Fruit fly (Drosophila melanogaster): ENCODE results near the gene RpS21.

The RpS21 gene

DNA sequence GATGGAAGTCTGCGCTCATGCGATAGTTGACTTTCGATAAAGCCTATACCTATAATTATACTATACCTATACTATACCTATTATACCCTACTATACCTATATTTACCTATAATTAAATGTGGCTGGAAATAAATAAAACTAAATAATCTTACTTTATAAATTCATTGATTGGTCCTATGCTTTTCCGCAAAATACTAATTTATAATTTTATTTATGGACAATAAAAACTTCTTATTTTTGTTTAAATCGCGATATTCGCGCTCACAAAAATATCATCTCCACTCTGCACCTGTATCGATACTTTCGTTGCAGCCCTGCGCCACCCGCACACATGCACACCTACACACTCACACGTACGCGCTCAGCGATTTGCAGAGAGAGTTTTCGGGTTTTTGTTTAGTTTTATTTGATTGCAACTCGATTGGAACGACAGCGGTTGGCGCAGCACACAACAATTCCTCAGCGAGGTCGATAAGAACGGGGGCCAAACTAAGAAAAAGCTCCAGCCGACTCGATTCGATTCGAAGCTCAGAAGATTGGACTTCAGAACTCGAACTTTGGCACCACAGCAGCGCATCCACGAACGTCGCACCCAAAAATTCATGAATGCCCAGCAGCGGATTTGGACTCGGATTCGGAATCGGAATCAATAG, 18.8 kb downstream of the RpS21 start, which contains the start of gene CG8814 (continued):
- TF ChIP-seq Hr39 (GFP tag; optimal IDR thresholded peaks at IDR 0.05) (peak; percentile 53), CG6276 (GFP tag; optimal IDR thresholded peaks at IDR 0.05) (peak; percentile 92), CG6163 (GFP tag; IDR thresholded peaks at IDR 0.05) (peak; percentile 81), CG34406 (GFP tag; optimal IDR thresholded peaks at IDR 0.05) (peak; percentile 40), CG6808 (GFP tag; optimal IDR thresholded peaks at IDR 0.05) (peak; percentile 84), Gug (GFP tag; IDR thresholded peaks at IDR 0.05) (no peak; the same call in 1 of the 2 replicates), Lpt (GFP tag; optimal IDR thresholded peaks at IDR 0.05) (peak; percentile 53), acj6 (GFP tag; optimal IDR thresholded peaks at IDR 0.05) (peak; percentile 53), Ets96B (tag; optimal IDR thresholded peaks at IDR 0.05) (peak; percentile 48), CG31627 (GFP tag; optimal IDR thresholded peaks at IDR 0.05) (peak; percentile 69), Eip78C (GFP tag) (peak; percentile 79), CG8319 (GFP tag; optimal IDR thresholded peaks at IDR 0.05) (no peak), Met (GFP tag; optimal IDR thresholded peaks at IDR 0.05) (peak; percentile 50), achi (GFP tag; optimal IDR thresholded peaks at IDR 0.05) (peak; percentile 53), fkh (GFP tag; optimal IDR thresholded peaks at IDR 0.05) (peak; percentile 67), CG11762 (GFP tag; optimal IDR thresholded peaks at IDR 0.05; ENCODE audit: insufficient read depth) (no peak), svp (GFP tag) (peak; percentile 91), CG3919 (GFP tag; optimal IDR thresholded peaks at IDR 0.05) (peak; percentile 52), Eip75B (GFP tag; optimal IDR thresholded peaks at IDR 0.05) (peak; percentile 18), CG8632 (GFP tag; optimal IDR thresholded peaks at IDR 0.05) (peak; percentile 11)

DNA sequence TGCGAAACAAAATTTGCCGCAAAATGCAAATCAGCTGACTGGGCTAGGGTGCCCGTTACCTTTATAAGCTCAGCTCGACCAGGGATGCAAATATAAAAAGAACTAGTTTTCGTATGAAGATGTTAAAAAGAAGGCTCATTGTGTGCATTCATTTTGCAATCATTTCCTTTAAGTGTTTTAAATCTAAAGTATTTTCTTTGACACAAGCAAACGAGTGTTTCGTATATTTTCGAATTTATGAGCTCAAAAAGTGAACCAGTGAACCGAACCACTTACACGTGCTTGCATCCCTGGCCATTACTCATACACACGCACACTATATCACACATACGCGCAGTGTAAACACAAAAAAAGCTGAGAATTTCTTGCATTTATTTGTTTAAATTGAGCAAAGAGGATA, 22.3 kb downstream of the RpS21 start, which contains the start of the genes Prx6a and Sbat:
Gene Prx6a, minus strand, starts transcription at position 45 of the 400 bp plus-strand sequence.
Gene Sbat, plus strand, starts transcription at position 157 of the 400 bp plus-strand sequence.
- TF ChIP-seq Eip78C (GFP tag), result peak; percentile 76
- TF ChIP-seq fkh (GFP tag; optimal IDR thresholded peaks at IDR 0.05), result peak; percentile 94
- no peak for TF ChIP-seq CG15336 (GFP tag; IDR thresholded peaks at IDR 0.05)
- TF ChIP-seq CG6854 (GFP tag; optimal IDR thresholded peaks at IDR 0.05), result no peak
- TF ChIP-seq CG8319 (GFP tag; optimal IDR thresholded peaks at IDR 0.05), result peak; percentile 15
- no peak for TF ChIP-seq CG4318 (GFP tag; optimal IDR thresholded peaks at IDR 0.05)
- no peak for TF ChIP-seq CG6276 (GFP tag; optimal IDR thresholded peaks at IDR 0.05)
- peak; percentile 50 for TF ChIP-seq CG10631 (GFP tag; optimal IDR thresholded peaks at IDR 0.05)
- peak; percentile 74 for TF ChIP-seq acj6 (GFP tag; optimal IDR thresholded peaks at IDR 0.05)
- peak; percentile 76 for TF ChIP-seq CG3032 (tag; optimal IDR thresholded peaks at IDR 0.05)
- peak; percentile 55 for TF ChIP-seq Ets21C (GFP tag; optimal IDR thresholded peaks at IDR 0.05)
- TF ChIP-seq Met (GFP tag; optimal IDR thresholded peaks at IDR 0.05), result peak; percentile 53
- TF ChIP-seq achi (GFP tag; optimal IDR thresholded peaks at IDR 0.05), result peak; percentile 31
- peak in 1 of 2 experiments; percentile 42 for TF ChIP-seq salr (GFP tag; optimal IDR thresholded peaks at IDR 0.05)
- TF ChIP-seq CG3919 (GFP tag; optimal IDR thresholded peaks at IDR 0.05), result peak; percentile 55
- TF ChIP-seq fd59A (GFP tag; optimal IDR thresholded peaks at IDR 0.05), result peak; percentile 9
- peak; percentile 24 for TF ChIP-seq CG34406 (GFP tag; optimal IDR thresholded peaks at IDR 0.05)
- TF ChIP-seq pdm3 (GFP tag; optimal IDR thresholded peaks at IDR 0.05), result peak; percentile 69
- TF ChIP-seq Blimp-1 (GFP tag; optimal IDR thresholded peaks at IDR 0.05), result peak; percentile 2
- peak; percentile 74 for TF ChIP-seq Hr39 (GFP tag; optimal IDR thresholded peaks at IDR 0.05)
- TF ChIP-seq Eip93F (GFP tag; optimal IDR thresholded peaks at IDR 0.05), result no peak
- no peak for TF ChIP-seq CG16779 (tag; optimal IDR thresholded peaks at IDR 0.05)
- peak; percentile 43 for TF ChIP-seq CG6808 (GFP tag; optimal IDR thresholded peaks at IDR 0.05)
- no peak for TF ChIP-seq spab (GFP tag; optimal IDR thresholded peaks at IDR 0.05)
- peak; percentile 73 for TF ChIP-seq svp (GFP tag)
- TF ChIP-seq CG7368 (GFP tag; optimal IDR thresholded peaks at IDR 0.05), result peak; percentile 53
- peak; percentile 37; the same call in 1 of the 2 replicates for TF ChIP-seq CG11294 (GFP tag; IDR thresholded peaks at IDR 0.05)
- TF ChIP-seq Sox14 (GFP tag; optimal IDR thresholded peaks at IDR 0.05), result peak; percentile 73
- TF ChIP-seq Smox (GFP tag; optimal IDR thresholded peaks at IDR 0.05), result peak; percentile 54
- peak; percentile 51 for TF ChIP-seq Sox102F (GFP tag; optimal IDR thresholded peaks at IDR 0.05)
- TF ChIP-seq esn (GFP tag; optimal IDR thresholded peaks at IDR 0.05), result peak; percentile 72
- TF ChIP-seq lz (GFP tag; optimal IDR thresholded peaks at IDR 0.05), result peak; percentile 77
- TF ChIP-seq ss (GFP tag; optimal IDR thresholded peaks at IDR 0.05), result peak in 1 of 2 experiments; percentile 70
- peak; percentile 46 for TF ChIP-seq OdsH (GFP tag; optimal IDR thresholded peaks at IDR 0.05)
- TF ChIP-seq CG10669 (GFP tag; optimal IDR thresholded peaks at IDR 0.05), result peak; percentile 54
- peak; percentile 51 for TF ChIP-seq CG32006 (GFP tag; optimal IDR thresholded peaks at IDR 0.05)
- no peak for TF ChIP-seq net (GFP tag; optimal IDR thresholded peaks at IDR 0.05)
- TF ChIP-seq CG6163 (GFP tag; IDR thresholded peaks at IDR 0.05), result no peak
- no peak for TF ChIP-seq CG9139 (GFP tag; optimal IDR thresholded peaks at IDR 0.05)
- peak; percentile 78 for TF ChIP-seq CG31627 (GFP tag; optimal IDR thresholded peaks at IDR 0.05)
- peak; percentile 56 for TF ChIP-seq CG11902 (GFP tag; optimal IDR thresholded peaks at IDR 0.05)

All from whole organism, prepupa.